Worm (Caenorhabditis elegans): ENCODE data around the gene Y47D3A.21.

Gene Y47D3A.21

DNA sequence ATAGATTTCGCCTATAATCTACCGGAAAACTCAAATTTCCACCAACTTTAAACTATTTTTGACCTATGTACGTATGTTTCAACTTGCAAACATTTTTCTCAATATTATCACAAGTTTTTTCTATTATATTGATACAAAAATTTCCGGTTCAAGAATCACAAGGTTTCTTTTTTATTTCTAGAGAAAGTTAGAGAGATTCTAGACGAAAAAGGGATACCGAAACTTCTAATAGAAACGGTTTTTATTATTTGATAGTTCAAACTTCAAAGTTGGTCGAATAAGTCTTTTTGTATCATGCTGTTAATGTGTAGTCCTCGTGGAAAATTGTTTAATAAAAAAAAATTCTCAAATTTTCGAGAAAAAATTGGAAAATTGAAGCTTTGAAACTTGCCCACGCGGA lies 23.6 kb downstream of the Y47D3A.21 start:
- no peak for TF ChIP-seq ceh-39 (tag; optimal IDR thresholded peaks at IDR 0.05)
- TF ChIP-seq blmp-1 (tag; optimal IDR thresholded peaks at IDR 0.05) = no peak
- no peak for TF ChIP-seq sem-2 (GFP tag; optimal IDR thresholded peaks at IDR 0.05)

DNA sequence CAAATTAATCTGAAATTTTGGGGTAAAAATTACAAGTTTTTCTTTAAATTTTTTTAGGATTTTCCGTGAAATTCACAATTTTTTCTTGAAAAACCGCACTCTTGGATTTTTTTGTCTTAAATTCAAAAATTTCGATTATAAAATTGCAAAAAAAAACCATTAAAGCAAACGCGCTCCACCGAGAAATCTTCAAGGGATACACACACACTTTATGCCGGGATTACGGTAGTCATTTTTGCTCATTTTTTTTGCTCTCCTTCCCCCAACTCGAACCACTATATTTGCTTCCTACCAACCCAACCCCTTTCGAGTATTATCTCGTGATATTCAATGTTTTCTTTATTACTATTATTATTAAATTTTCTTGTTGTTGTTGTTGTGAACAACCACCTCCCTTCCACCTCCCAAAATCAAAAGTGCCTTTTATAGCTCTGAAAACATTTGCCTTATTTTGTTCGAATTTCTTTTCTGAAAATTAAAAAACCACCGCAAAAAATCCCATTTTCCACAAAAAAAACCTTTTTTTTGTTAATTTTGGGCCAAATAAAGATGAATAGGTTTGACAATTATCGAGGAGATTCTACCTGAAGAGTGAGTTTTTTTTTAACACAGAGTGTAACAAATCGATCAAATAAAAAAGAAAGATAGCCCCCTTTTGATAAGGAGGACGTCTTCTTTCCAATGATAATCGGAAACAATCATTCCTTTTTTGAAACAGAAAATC lies 26.8 kb downstream of the Y47D3A.21 start, which contains the start of gene Y47D3A.32:
Y47D3A.32 (plus strand) TSS at position 674 of the 724 bp plus-strand sequence.
- TF ChIP-seq unc-120 (tag; optimal IDR thresholded peaks at IDR 0.05; ENCODE audit: poor library complexity, severe bottlenecking) (no peak), snpc-4 (tag; optimal IDR thresholded peaks at IDR 0.05) (no peak), lsy-2 (tag; optimal IDR thresholded peaks at IDR 0.05) (no peak), hlh-1 (tag; optimal IDR thresholded peaks at IDR 0.05) (no peak), ceh-83 (GFP tag; optimal IDR thresholded peaks at IDR 0.05) (no peak), nhr-2 (tag; optimal IDR thresholded peaks at IDR 0.05) (no peak), nhr-12 (tag; optimal IDR thresholded peaks at IDR 0.05) (no peak), elt-3 (tag; optimal IDR thresholded peaks at IDR 0.05) (no peak), sptf-1 (tag; optimal IDR thresholded peaks at IDR 0.05) (no peak), nhr-28 (tag; optimal IDR thresholded peaks at IDR 0.05) (no peak), ham-2 (GFP tag; optimal IDR thresholded peaks at IDR 0.05) (no peak), blmp-1 (tag; optimal IDR thresholded peaks at IDR 0.05) (no peak), mab-5 (tag; optimal IDR thresholded peaks at IDR 0.05) (no peak), sem-2 (GFP tag; optimal IDR thresholded peaks at IDR 0.05) (no peak)

- no peak for TF ChIP-seq ceh-43 (GFP tag; optimal IDR thresholded peaks at IDR 0.05)
- TF ChIP-seq hlh-1 (tag; optimal IDR thresholded peaks at IDR 0.05) = no peak
- no peak for TF ChIP-seq nhr-76 (tag; optimal IDR thresholded peaks at IDR 0.05)
- TF ChIP-seq nhr-2 (tag; optimal IDR thresholded peaks at IDR 0.05) = no peak
Observed at ce11 chrIII:11248897-11249296, 29.8 kb downstream of the Y47D3A.21 start.

DNA sequence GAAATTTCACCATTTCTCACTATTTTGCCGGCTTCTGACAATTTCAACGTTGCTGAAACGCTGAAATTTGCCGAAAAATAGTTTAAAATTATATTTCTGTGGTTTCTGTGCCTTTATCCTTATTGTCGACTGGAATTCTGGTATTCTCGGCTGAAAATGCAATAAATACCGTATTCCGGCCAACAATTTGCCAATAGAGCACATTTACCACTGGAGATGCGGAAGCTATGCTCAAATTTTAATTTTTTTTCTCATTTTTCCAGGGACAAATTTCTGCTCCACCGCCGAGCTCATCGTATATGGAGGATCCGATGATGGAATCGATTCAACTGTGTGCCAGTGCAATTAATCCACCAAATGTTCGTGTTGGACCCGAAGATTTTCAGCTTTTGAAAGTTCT lies 32.1 kb downstream of the Y47D3A.21 start:
- no peak for TF ChIP-seq mls-2 (tag; optimal IDR thresholded peaks at IDR 0.05)
- no peak for TF ChIP-seq zip-8 (tag; optimal IDR thresholded peaks at IDR 0.05)
- TF ChIP-seq hlh-1 (tag; optimal IDR thresholded peaks at IDR 0.05) = no peak
- TF ChIP-seq blmp-1 (tag; optimal IDR thresholded peaks at IDR 0.05) = no peak
- no peak for TF ChIP-seq bed-3 (GFP tag; optimal IDR thresholded peaks at IDR 0.05)

ce11 chrIII:11244820-11245219 lies 33.9 kb downstream of the Y47D3A.21 start, which contains the start of gene rsks-1:
Gene rsks-1, plus strand, starts transcription at chrIII:11245120.
- no peak for TF ChIP-seq sptf-1 (tag; optimal IDR thresholded peaks at IDR 0.05)
- TF ChIP-seq flh-1 (GFP tag; optimal IDR thresholded peaks at IDR 0.05) = no peak
- TF ChIP-seq ceh-43 (GFP tag; optimal IDR thresholded peaks at IDR 0.05) = no peak
- TF ChIP-seq ceh-83 (GFP tag; optimal IDR thresholded peaks at IDR 0.05) = no peak
- no peak for TF ChIP-seq pha-4 (tag; optimal IDR thresholded peaks at IDR 0.05)
- no peak for TF ChIP-seq M03D4.4 (tag; optimal IDR thresholded peaks at IDR 0.05)
- no peak for TF ChIP-seq sem-2 (GFP tag; optimal IDR thresholded peaks at IDR 0.05)
- no peak for TF ChIP-seq mls-2 (tag; optimal IDR thresholded peaks at IDR 0.05)
- no peak for TF ChIP-seq nhr-237 (tag; optimal IDR thresholded peaks at IDR 0.05)
- no peak for TF ChIP-seq ham-2 (GFP tag; optimal IDR thresholded peaks at IDR 0.05)
- no peak for TF ChIP-seq mep-1 (tag; optimal IDR thresholded peaks at IDR 0.05)
- no peak for TF ChIP-seq ztf-11 (tag; optimal IDR thresholded peaks at IDR 0.05)
- TF ChIP-seq elt-1 (tag; optimal IDR thresholded peaks at IDR 0.05; ENCODE audit: borderline replicate concordance, insufficient read depth) = no peak
- no peak for TF ChIP-seq snpc-4 (tag; optimal IDR thresholded peaks at IDR 0.05)
- TF ChIP-seq lsy-2 (tag; optimal IDR thresholded peaks at IDR 0.05) = no peak
- no peak for TF ChIP-seq ceh-39 (tag; optimal IDR thresholded peaks at IDR 0.05)

DNA sequence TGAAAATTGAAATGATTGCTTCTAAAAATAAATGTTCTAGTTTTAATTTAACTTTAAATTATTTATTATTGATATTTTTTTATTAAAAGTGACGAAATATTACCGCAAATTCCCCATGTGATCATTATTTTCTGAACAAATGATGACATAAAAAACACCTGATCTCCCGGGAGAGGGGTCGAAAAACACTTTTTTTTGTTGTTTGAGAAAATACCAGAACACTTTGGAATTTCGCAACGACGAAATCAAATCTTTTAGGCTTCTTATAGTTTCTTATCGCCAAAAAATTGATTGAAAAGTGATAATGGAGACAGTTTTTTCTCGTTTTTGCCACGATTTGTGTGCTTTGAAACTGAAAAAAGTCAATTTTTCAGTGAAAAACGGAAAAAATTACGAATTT lies 34.4 kb downstream of the Y47D3A.21 start:
- TF ChIP-seq tbx-8 (GFP tag; optimal IDR thresholded peaks at IDR 0.05) = no peak

ce11 chrIII:11243421-11243820 lies 35.3 kb downstream of the Y47D3A.21 start:
- TF ChIP-seq pha-4 (tag; optimal IDR thresholded peaks at IDR 0.05) = peak; percentile 56
- TF ChIP-seq nhr-76 (tag; optimal IDR thresholded peaks at IDR 0.05) = no peak
- TF ChIP-seq unc-120 (tag; optimal IDR thresholded peaks at IDR 0.05; ENCODE audit: poor library complexity, severe bottlenecking) = peak; percentile 92
- TF ChIP-seq cnd-1 (tag; optimal IDR thresholded peaks at IDR 0.05) = no peak
- no peak for TF ChIP-seq drap-1 (GFP tag; optimal IDR thresholded peaks at IDR 0.05)
- TF ChIP-seq lsy-2 (tag; optimal IDR thresholded peaks at IDR 0.05) = peak; percentile 7
- TF ChIP-seq ces-1 (GFP tag; optimal IDR thresholded peaks at IDR 0.05) = peak; percentile 55
- peak; percentile 93 for TF ChIP-seq unc-62 (GFP tag; optimal IDR thresholded peaks at IDR 0.05)
- no peak for TF ChIP-seq elt-3 (tag; optimal IDR thresholded peaks at IDR 0.05)
- no peak for TF ChIP-seq nhr-28 (tag; optimal IDR thresholded peaks at IDR 0.05)
- TF ChIP-seq flh-1 (GFP tag; optimal IDR thresholded peaks at IDR 0.05) = no peak
- peak; percentile 34 for TF ChIP-seq mep-1 (tag; optimal IDR thresholded peaks at IDR 0.05)
- peak; percentile 41 for TF ChIP-seq nhr-237 (tag; optimal IDR thresholded peaks at IDR 0.05)
- peak; percentile 58 for TF ChIP-seq hlh-1 (tag; optimal IDR thresholded peaks at IDR 0.05)
